Worm (Caenorhabditis elegans): Measurements from ENCODE around the gene F20D6.9.

ce11 chrV:8221083-8221538, 43.9 kb upstream of the F20D6.9 start, which contains the start of the genes cogc-6 and air-1:
- TF ChIP-seq him-1 (tag; optimal IDR thresholded peaks at IDR 0.05) (no peak), dao-5 (tag; optimal IDR thresholded peaks at IDR 0.05) (no peak)
